Fruit fly (Drosophila melanogaster) S2 (cell line): ENCODE measurements around the gene CG45012.

ENCODE experiments used
- CG8478 ChIP-seq: fragments of >200 bp; optimal IDR thresholded peaks from 2 replicates; lab custom pipeline; 2018
- CTCF ChIP-seq, 2 experiments: fragments of >200 bp; optimal IDR thresholded peaks; 2 replicates each; lab custom pipeline; 2018

The CG45012 gene

dm6 chr2L:11812781-11813664, 21.4 kb upstream of the CG45012 start:
- TF ChIP-seq CG8478 (lab: Kevin White, UChicago) = no peak
- no peak for TF ChIP-seq CTCF (optimal IDR thresholded peaks at IDR 0.05; lab: Kevin White, UChicago)

dm6 chr2L:11813665-11814087, 20.7 kb upstream of the CG45012 start, which contains the start of gene CycY:
Gene CycY, minus strand, starts transcription at chr2L:11813780.
- TF ChIP-seq CG8478 (lab: Kevin White, UChicago) (no peak), CTCF (optimal IDR thresholded peaks at IDR 0.05; lab: Kevin White, UChicago) (no peak)

- TF ChIP-seq CTCF (optimal IDR thresholded peaks at IDR 0.05; lab: Kevin White, UChicago) = peak; percentile 92 to 96
- no peak for TF ChIP-seq CG8478 (lab: Kevin White, UChicago)
These were observed 18.0 kb upstream of the CG45012 start for dm6 chr2L:11816376-11816775.

dm6 chr2L:11823470-11824162, 10.8 kb upstream of the CG45012 start:
- TF ChIP-seq CTCF (optimal IDR thresholded peaks at IDR 0.05; lab: Kevin White, UChicago) (no peak), CG8478 (lab: Kevin White, UChicago) (no peak)

- TF ChIP-seq CG8478 (lab: Kevin White, UChicago) (no peak), CTCF (optimal IDR thresholded peaks at IDR 0.05; lab: Kevin White, UChicago) (peak; percentile 9 to 34)
These were observed 5.1 kb upstream of the CG45012 start, which contains the start of gene esc for dm6 chr2L:11829277-11829676. Gene esc, minus strand, starts transcription at chr2L:11829405.

dm6 chr2L:11833786-11834185, 622 bp upstream of the CG45012 start, which contains the start of gene CG45011:
Gene CG45011, plus strand, starts transcription at chr2L:11834086.
- no peak for TF ChIP-seq CTCF (optimal IDR thresholded peaks at IDR 0.05; lab: Kevin White, UChicago)
- TF ChIP-seq CG8478 (lab: Kevin White, UChicago) = no peak

dm6 chr2L:11836943-11837342, 2.5 kb downstream of the CG45012 start, which contains the start of gene Sfp33A4:
Gene Sfp33A4, plus strand, starts transcription at chr2L:11837243.
- TF ChIP-seq CTCF (optimal IDR thresholded peaks at IDR 0.05; lab: Kevin White, UChicago) (no peak), CG8478 (lab: Kevin White, UChicago) (no peak)

- TF ChIP-seq CTCF (optimal IDR thresholded peaks at IDR 0.05; lab: Kevin White, UChicago) = no peak
- no peak for TF ChIP-seq CG8478 (lab: Kevin White, UChicago)
These were observed 3.0 kb downstream of the CG45012 start, which contains the start of gene Sfp33A2 for dm6 chr2L:11837413-11837812. Gene Sfp33A2, plus strand, starts transcription at chr2L:11837713.

- no peak for TF ChIP-seq CTCF (optimal IDR thresholded peaks at IDR 0.05; lab: Kevin White, UChicago)
- no peak for TF ChIP-seq CG8478 (lab: Kevin White, UChicago)
These were observed 5.2 kb downstream of the CG45012 start, which contains the start of gene Sfp33A3 for dm6 chr2L:11839612-11840011. Gene Sfp33A3, plus strand, starts transcription at chr2L:11839912.

dm6 chr2L:11840391-11840790, 6.0 kb downstream of the CG45012 start, which contains the start of gene CG31704:
Gene CG31704, plus strand, starts transcription at chr2L:11840691.
- TF ChIP-seq CG8478 (lab: Kevin White, UChicago) (no peak), CTCF (optimal IDR thresholded peaks at IDR 0.05; lab: Kevin White, UChicago) (no peak)

dm6 chr2L:11841538-11841937, 7.1 kb downstream of the CG45012 start:
- TF ChIP-seq CTCF (optimal IDR thresholded peaks at IDR 0.05; lab: Kevin White, UChicago) (no peak), CG8478 (lab: Kevin White, UChicago) (no peak)

dm6 chr2L:11842291-11843187, 8.1 kb downstream of the CG45012 start, which contains the start of the genes CG44008, CG14933, CG46426 and CG42486:
Gene CG44008, minus strand, starts transcription at chr2L:11842445.
Gene CG14933, plus strand, starts transcription at chr2L:11842828.
Gene CG46426, plus strand, starts transcription at chr2L:11842828.
Gene CG42486, plus strand, starts transcription at chr2L:11843137.
- TF ChIP-seq CTCF (optimal IDR thresholded peaks at IDR 0.05; lab: Kevin White, UChicago) = no peak
- no peak for TF ChIP-seq CG8478 (lab: Kevin White, UChicago)

dm6 chr2L:11844278-11844677, 9.9 kb downstream of the CG45012 start:
- no peak for TF ChIP-seq CTCF (optimal IDR thresholded peaks at IDR 0.05; lab: Kevin White, UChicago)
- TF ChIP-seq CG8478 (lab: Kevin White, UChicago) = no peak
